Worm (Caenorhabditis elegans) whole organism, L3 larva: ENCODE measurements around the gene F15D4.4.

Source experiments
- ZK546.5 ChIP-seq: sonication (generic microtip); optimal IDR thresholded peaks from 2 replicates; lab custom pipeline; 2017; ENCODE audit warnings: missing biosample characterization, missing genetic modification characterization
- ama-1 ChIP-seq: fragments of 150-350 bp; optimal IDR thresholded peaks from 2 replicates; lab custom pipeline; 2018
- elt-2 ChIP-seq: sonication (generic microtip); optimal IDR thresholded peaks from 2 replicates; lab custom pipeline; 2016; ENCODE audit warnings: missing genetic modification reagents, mild to moderate bottlenecking, missing genetic modification characterization, missing compliant biosample characterization
- fos-1 ChIP-seq: fragments of 150-350 bp; optimal IDR thresholded peaks from 2 replicates; lab custom pipeline; 2014; ENCODE audit warnings: missing biosample characterization, missing genetic modification characterization
- lin-39 ChIP-seq: fragments of 150-350 bp; optimal IDR thresholded peaks from 2 replicates; lab custom pipeline; 2018; ENCODE audit warnings: missing biosample characterization, missing genetic modification reagents, missing genetic modification characterization
- nhr-11 ChIP-seq: fragments of 150-350 bp; optimal IDR thresholded peaks from 2 replicates; lab custom pipeline; 2014; ENCODE audit warnings: missing biosample characterization, missing genetic modification characterization
- nhr-23 ChIP-seq: fragments of 150-350 bp; optimal IDR thresholded peaks from 2 replicates; lab custom pipeline; 2014; ENCODE audit warnings: missing biosample characterization, missing genetic modification reagents, missing genetic modification characterization
- nhr-237 ChIP-seq: fragments of 150-350 bp; optimal IDR thresholded peaks from 2 replicates; lab custom pipeline; 2014; ENCODE audit warnings: missing biosample characterization, missing genetic modification characterization
- pqm-1 ChIP-seq: fragments of 150-350 bp; optimal IDR thresholded peaks from 2 replicates; lab custom pipeline; 2017; ENCODE audit warnings: missing biosample characterization, missing genetic modification characterization, inconsistent platforms
- unc-39 ChIP-seq: sonication (generic microtip); optimal IDR thresholded peaks from 4 replicates; lab custom pipeline; 2017; ENCODE audit warnings: missing biosample characterization, missing genetic modification characterization

DNA sequence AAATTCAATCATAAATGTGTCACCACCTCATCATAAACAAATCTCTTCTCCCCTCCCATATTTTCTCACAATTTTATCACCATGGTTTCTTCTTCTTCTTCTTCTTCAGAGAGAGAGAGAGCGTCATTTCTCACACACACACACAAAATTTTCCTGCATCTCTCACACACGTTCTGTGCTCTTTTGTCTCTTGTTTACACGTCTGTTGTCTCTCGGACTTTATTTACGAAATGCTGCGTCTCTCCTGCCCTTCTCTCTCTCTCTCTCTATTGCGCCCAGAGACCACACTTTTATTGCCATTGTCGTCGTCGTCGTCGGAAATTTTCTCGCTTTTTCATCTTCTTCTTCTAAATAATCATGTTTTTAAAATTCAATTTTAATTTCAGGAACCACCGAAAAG is 47.8 kb downstream of the F15D4.4 start, which contains the start of gene lec-1:
- TF ChIP-seq fos-1 (tag; lab: Kevin White, UChicago) (no peak), ZK546.5 (tag; lab: Kevin White, UChicago) (no peak), unc-39 (tag; lab: Kevin White, UChicago) (no peak), ama-1 (peak; percentile 41), lin-39 (tag; lab: Kevin White, UChicago) (no peak), elt-2 (tag; lab: Kevin White, UChicago) (peak; percentile 57), pqm-1 (tag; lab: Kevin White, UChicago) (peak; percentile 67), nhr-11 (tag; lab: Kevin White, UChicago) (no peak), nhr-23 (tag; lab: Kevin White, UChicago) (peak; percentile 1), nhr-237 (no peak)
